Worm (Caenorhabditis elegans) whole organism, L4/young adult: ENCODE results near the gene ace-4.
A peak's percentile ranks its signal among the peaks of the same experiment; 100 is the strongest.

ENCODE experiments used
- W03F9.2 ChIP-seq: fragments of 150-350 bp; optimal IDR thresholded peaks from 2 replicates; lab custom pipeline; 2014; ENCODE audit warnings: missing biosample characterization, missing genetic modification characterization
- dao-5 ChIP-seq: sonication (generic microtip); optimal IDR thresholded peaks from 2 replicates; lab custom pipeline; 2016; ENCODE audit warnings: missing genotype, missing genetic modification characterization, moderate library complexity, missing compliant biosample characterization
- him-1 ChIP-seq: sonication (generic microtip); optimal IDR thresholded peaks from 2 replicates; lab custom pipeline; 2016; ENCODE audit warnings: missing genotype, missing genetic modification reagents, missing genetic modification characterization, missing compliant biosample characterization

ace-4 gene

ce11 chrII:14197499-14198096 is at the start of gene ace-4:
Gene ace-4 (plus strand): TSS chrII:14198046.
- no peak for TF ChIP-seq dao-5 (tag; lab: Kevin White, UChicago)
- no peak for TF ChIP-seq W03F9.2
- no peak for TF ChIP-seq him-1

ce11 chrII:14150031-14150430 is 47.8 kb upstream of the ace-4 start, which contains the start of gene W03H9.1:
Gene W03H9.1 (minus strand): TSS chrII:14150131.
- TF ChIP-seq dao-5 (tag; lab: Kevin White, UChicago) (no peak), him-1 (no peak), W03F9.2 (no peak)

- no peak for TF ChIP-seq dao-5 (tag; lab: Kevin White, UChicago)
- TF ChIP-seq W03F9.2: no peak
- no peak for TF ChIP-seq him-1
These were observed 45.6 kb upstream of the ace-4 start for ce11 chrII:14152274-14152673.

- TF ChIP-seq W03F9.2 (peak; percentile 97), dao-5 (tag; lab: Kevin White, UChicago) (no peak), him-1 (peak; percentile 75)
These were observed 43.5 kb upstream of the ace-4 start, which contains the start of gene Y48B6A.1 for ce11 chrII:14154357-14154756. Gene Y48B6A.1 (minus strand): TSS chrII:14154373.

- TF ChIP-seq dao-5 (tag; lab: Kevin White, UChicago) (peak; percentile 17), W03F9.2 (no peak), him-1 (no peak)
These were observed 42.4 kb upstream of the ace-4 start, which contains the start of the genes rpl-43 and xrn-2 for ce11 chrII:14155259-14156023. Gene rpl-43 (plus strand): TSS chrII:14155294. Gene xrn-2 (plus strand): TSS chrII:14155768.

ce11 chrII:14165430-14165929 is 32.4 kb upstream of the ace-4 start:
- no peak for TF ChIP-seq dao-5 (tag; lab: Kevin White, UChicago)
- no peak for TF ChIP-seq W03F9.2
- no peak for TF ChIP-seq him-1

- no peak for TF ChIP-seq him-1
- TF ChIP-seq dao-5 (tag; lab: Kevin White, UChicago): no peak
- no peak for TF ChIP-seq W03F9.2
These were observed 26.3 kb upstream of the ace-4 start, which contains the start of gene eat-2 for ce11 chrII:14171558-14171957. Gene eat-2 (minus strand): TSS chrII:14171658.

- TF ChIP-seq dao-5 (tag; lab: Kevin White, UChicago): no peak
- no peak for TF ChIP-seq W03F9.2
- TF ChIP-seq him-1: no peak
These were observed 24.7 kb upstream of the ace-4 start for ce11 chrII:14173176-14173575.

ce11 chrII:14175099-14175498 is 22.7 kb upstream of the ace-4 start, which contains the start of gene Y48B6A.5:
Gene Y48B6A.5 (minus strand): TSS chrII:14175199.
- no peak for TF ChIP-seq him-1
- TF ChIP-seq dao-5 (tag; lab: Kevin White, UChicago): no peak
- no peak for TF ChIP-seq W03F9.2

- TF ChIP-seq him-1 (no peak), W03F9.2 (no peak), dao-5 (tag; lab: Kevin White, UChicago) (no peak)
These were observed 21.2 kb upstream of the ace-4 start for ce11 chrII:14176642-14177041.

- TF ChIP-seq W03F9.2 (no peak), dao-5 (tag; lab: Kevin White, UChicago) (no peak), him-1 (no peak)
These were observed 19.4 kb upstream of the ace-4 start, which contains the start of gene efhd-1 for ce11 chrII:14178233-14178969. Gene efhd-1 (plus strand): TSS chrII:14178814.

ce11 chrII:14186937-14187336 is 10.9 kb upstream of the ace-4 start:
- TF ChIP-seq dao-5 (tag; lab: Kevin White, UChicago) (no peak), him-1 (no peak), W03F9.2 (no peak)

- no peak for TF ChIP-seq him-1
These were observed 10.4 kb upstream of the ace-4 start for ce11 chrII:14187456-14187855.

- TF ChIP-seq him-1 (no peak), W03F9.2 (no peak), dao-5 (tag; lab: Kevin White, UChicago) (no peak)
These were observed 1.9 kb upstream of the ace-4 start for ce11 chrII:14195931-14196330.
